Worm (Caenorhabditis elegans) whole organism, L4 larva: ENCODE measurements around the gene K02F6.7.

Experiments
- F26F4.8 ChIP-seq: fragments of 200-800 bp; sonication (Bioruptor generic); conservative IDR thresholded peaks from 2 replicates; pipeline ENCODE4 v1.3.6; 2022; ENCODE audit warnings: missing genetic modification characterization, missing compliant biosample characterization
- F49E8.2 ChIP-seq: sonication (generic microtip); optimal IDR thresholded peaks from 2 replicates; lab custom pipeline; 2016; ENCODE audit warnings: missing compliant biosample characterization, mild to moderate bottlenecking, missing genetic modification characterization, borderline replicate concordance
- Y48G9A.11 ChIP-seq: fragments of 200-800 bp; sonication (Bioruptor generic); IDR thresholded peaks from 2 replicates; pipeline ENCODE4 v1.3.6; 2022; ENCODE audit warnings: missing genetic modification reagents, missing genetic modification characterization, missing compliant biosample characterization
- ZK546.5 ChIP-seq, 2 experiments: sonication (generic microtip); optimal IDR thresholded peaks; 2 replicates each; lab custom pipeline; 2017; ENCODE audit warnings: missing biosample characterization in 2 of 2, missing genetic modification characterization in 2 of 2
- aha-1 ChIP-seq: fragments of 150-350 bp; peaks from one replicate; lab custom pipeline; 2014; ENCODE audit warnings: missing biosample characterization, missing genetic modification characterization
- daf-8 ChIP-seq: fragments of 200-800 bp; sonication (Bioruptor generic); IDR thresholded peaks from 2 replicates; pipeline ENCODE4 v1.3.6; 2022; ENCODE audit warnings: missing genetic modification characterization, missing compliant biosample characterization
- dmd-6 ChIP-seq: fragments of 200-800 bp; sonication (Bioruptor generic); IDR thresholded peaks from 2 replicates; pipeline ENCODE4 v1.3.6; 2022; ENCODE audit warnings: missing genetic modification reagents, missing genetic modification characterization, missing compliant biosample characterization
- dmd-9 ChIP-seq: fragments of 200-800 bp; sonication (Bioruptor generic); IDR thresholded peaks from 2 replicates; pipeline ENCODE4 v1.3.6; 2022; ENCODE audit warnings: missing genetic modification reagents, missing genetic modification characterization, missing compliant biosample characterization
- dpl-1 ChIP-seq: fragments of 150-350 bp; optimal IDR thresholded peaks from 2 replicates; lab custom pipeline; 2014; ENCODE audit warnings: missing biosample characterization, missing genetic modification reagents, missing genetic modification characterization
- duxl-1 ChIP-seq: sonication (generic microtip); optimal IDR thresholded peaks from 2 replicates; lab custom pipeline; 2016; ENCODE audit warnings: mild to moderate bottlenecking, missing genetic modification characterization, moderate library complexity, missing compliant biosample characterization; ENCODE audit not compliant: poor library complexity
- fkh-10 ChIP-seq: fragments of 150-350 bp; optimal IDR thresholded peaks from 2 replicates; lab custom pipeline; 2014; ENCODE audit warnings: missing biosample characterization, missing genetic modification reagents, missing genetic modification characterization
- lin-15B ChIP-seq: fragments of 150-350 bp; sonication (generic microtip); optimal IDR thresholded peaks from 3 replicates; lab custom pipeline; 2014; ENCODE audit warnings: missing biosample characterization, missing genetic modification characterization
- lin-38 ChIP-seq: fragments of 200-800 bp; sonication (Bioruptor generic); IDR thresholded peaks from 2 replicates; pipeline ENCODE4 v1.3.6; 2022; ENCODE audit warnings: missing genetic modification reagents, missing genetic modification characterization, missing compliant biosample characterization
- lsy-2 ChIP-seq, 2 experiments: fragments of 150-350 bp in 1 of 2; sonication (generic microtip) in 1 of 2; optimal IDR thresholded peaks; 2 replicates each; lab custom pipeline; 2014 to 2017; ENCODE audit warnings: missing biosample characterization in 2 of 2, missing genetic modification characterization in 2 of 2
- madf-9 ChIP-seq: fragments of 200-800 bp; sonication (Bioruptor generic); conservative IDR thresholded peaks from 2 replicates; pipeline ENCODE4 v1.3.6; 2022; ENCODE audit warnings: missing genetic modification reagents, missing genetic modification characterization, missing compliant biosample characterization
- mdt-29 ChIP-seq: fragments of 200-800 bp; sonication (Bioruptor generic); IDR thresholded peaks from 2 replicates; pipeline ENCODE4 v1.3.6; 2022; ENCODE audit warnings: missing genetic modification reagents, missing genetic modification characterization, missing compliant biosample characterization
- mes-2 ChIP-seq: sonication (generic microtip); optimal IDR thresholded peaks from 2 replicates; lab custom pipeline; 2016; ENCODE audit warnings: missing genotype, mild to moderate bottlenecking, missing genetic modification characterization, missing compliant biosample characterization; ENCODE audit not compliant: poor library complexity, severe bottlenecking
- nhr-42 ChIP-seq: fragments of 200-800 bp; sonication (Bioruptor generic); IDR thresholded peaks from 2 replicates; pipeline ENCODE4 v1.3.6; 2022; ENCODE audit warnings: missing genetic modification characterization, missing compliant biosample characterization
- nhr-6 ChIP-seq: fragments of 150-350 bp; optimal IDR thresholded peaks from 2 replicates; lab custom pipeline; 2014; ENCODE audit warnings: missing biosample characterization, missing genetic modification characterization
- nhr-77 ChIP-seq: fragments of 150-350 bp; optimal IDR thresholded peaks from 2 replicates; lab custom pipeline; 2014; ENCODE audit warnings: missing biosample characterization, missing genetic modification characterization
- rbr-2 ChIP-seq: sonication (generic microtip); optimal IDR thresholded peaks from 2 replicates; lab custom pipeline; 2016; ENCODE audit warnings: missing genotype, missing genetic modification characterization, missing compliant biosample characterization
- set-16 ChIP-seq: fragments of 200-800 bp; sonication (Bioruptor generic); IDR thresholded peaks from 2 replicates; pipeline ENCODE4 v1.3.6; 2022; ENCODE audit warnings: missing genetic modification reagents, missing genetic modification characterization, missing compliant biosample characterization
- snpc-1.2 ChIP-seq: fragments of 200-800 bp; sonication (Bioruptor generic); IDR thresholded peaks from 2 replicates; pipeline ENCODE4 v1.3.6; 2022; ENCODE audit warnings: missing genetic modification reagents, missing genetic modification characterization, missing compliant biosample characterization
- spr-3 ChIP-seq: fragments of 200-800 bp; sonication (Bioruptor generic); optimal IDR thresholded peaks from 2 replicates; lab custom pipeline; 2018; ENCODE audit warnings: mild to moderate bottlenecking, missing genetic modification characterization, missing compliant biosample characterization
- tra-1 ChIP-seq: fragments of 200-800 bp; sonication (Bioruptor generic); IDR thresholded peaks from 2 replicates; pipeline ENCODE4 v1.3.6; 2022; ENCODE audit warnings: missing genetic modification reagents, missing genetic modification characterization, missing compliant biosample characterization
- unc-130 ChIP-seq: sonication (generic microtip); optimal IDR thresholded peaks from 2 replicates; lab custom pipeline; 2016; ENCODE audit warnings: missing genetic modification reagents, missing genetic modification characterization, missing compliant biosample characterization
- unc-62 ChIP-seq, 3 experiments: fragments of 150-350 bp in 1 of 3; sonication (generic microtip); optimal IDR thresholded peaks in 2 of 3; peaks in 1 of 3; 1 replicate in 1 of 3; 2 replicates in 2 of 3; lab custom pipeline; 2014 to 2017; ENCODE audit warnings: missing biosample characterization in 3 of 3, missing genetic modification characterization in 3 of 3, missing genetic modification reagents in 3 of 3, missing genotype in 1 of 3
- zfp-2 ChIP-seq: sonication (generic microtip); optimal IDR thresholded peaks from 2 replicates; lab custom pipeline; 2016; ENCODE audit warnings: mild to moderate bottlenecking, missing genetic modification characterization, missing compliant biosample characterization
- zip-11 ChIP-seq: fragments of 200-800 bp; sonication (Bioruptor generic); IDR thresholded peaks from 2 replicates; pipeline ENCODE4 v1.3.6; 2022; ENCODE audit warnings: missing genetic modification characterization, missing compliant biosample characterization

The K02F6.7 gene

DNA sequence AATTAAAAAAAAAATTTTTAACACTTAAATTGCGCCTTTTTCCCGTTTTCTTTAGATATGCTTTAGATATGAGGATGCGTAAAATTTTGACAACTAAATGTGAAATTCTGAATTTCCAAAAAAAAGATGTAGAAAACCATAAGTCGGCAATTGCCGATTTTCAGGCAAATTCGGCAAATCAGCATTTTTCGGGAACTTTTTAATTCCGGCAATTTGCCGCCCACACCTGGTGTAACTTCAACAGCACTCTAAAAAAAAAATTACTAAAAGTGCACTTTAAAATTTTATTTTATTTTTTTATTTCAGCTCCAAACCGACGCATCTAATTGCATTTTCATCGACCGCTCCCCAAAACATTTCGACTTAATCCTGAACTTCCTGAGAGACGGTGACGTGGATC, 7.2 kb downstream of the K02F6.7 start, which contains the start of gene K02F6.6:
Gene K02F6.6, plus strand, starts transcription at position 301 of the 400 bp plus-strand sequence.
- TF ChIP-seq lin-15B (tag; lab: Kevin White, UChicago) (no peak), unc-62 (GFP tag; optimal IDR thresholded peaks at IDR 0.05 in 1 of 2; lab: Kevin White, UChicago) (peak in 1 of 2 experiments; percentile 13), unc-62 (tag; optimal IDR thresholded peaks at IDR 0.05; lab: Kevin White, UChicago) (no peak)

DNA sequence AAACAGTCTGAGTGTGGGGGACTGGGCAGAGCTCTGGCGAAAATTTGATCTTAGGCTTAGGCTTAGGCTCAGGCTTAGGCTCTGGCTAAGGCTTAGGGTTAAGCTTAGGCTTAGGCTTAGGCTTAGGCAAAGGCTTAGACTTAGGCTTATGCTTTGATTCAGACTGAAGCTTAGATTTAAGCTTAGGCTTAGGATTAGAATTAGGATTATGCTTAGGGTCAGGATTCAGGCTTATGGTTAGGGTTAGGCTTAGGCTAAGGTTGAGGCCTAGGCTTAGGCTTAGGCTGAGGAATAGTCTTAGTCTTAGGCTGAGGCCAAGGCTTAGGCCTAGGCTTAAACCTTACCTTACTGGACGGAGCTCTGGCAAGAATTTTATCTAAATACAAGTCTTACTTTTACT, 10.8 kb downstream of the K02F6.7 start:
- TF ChIP-seq dmd-9 (GFP tag; lab: Robert Waterston, UW) (no peak), snpc-1.2 (no peak), F26F4.8 (no peak), rbr-2 (no peak), nhr-77 (tag; lab: Kevin White, UChicago) (no peak), fkh-10 (GFP tag; lab: Kevin White, UChicago) (no peak), madf-9 (GFP tag; lab: Robert Waterston, UW) (no peak)
- TF ChIP-seq, all 104 proteins: peak for 0

DNA sequence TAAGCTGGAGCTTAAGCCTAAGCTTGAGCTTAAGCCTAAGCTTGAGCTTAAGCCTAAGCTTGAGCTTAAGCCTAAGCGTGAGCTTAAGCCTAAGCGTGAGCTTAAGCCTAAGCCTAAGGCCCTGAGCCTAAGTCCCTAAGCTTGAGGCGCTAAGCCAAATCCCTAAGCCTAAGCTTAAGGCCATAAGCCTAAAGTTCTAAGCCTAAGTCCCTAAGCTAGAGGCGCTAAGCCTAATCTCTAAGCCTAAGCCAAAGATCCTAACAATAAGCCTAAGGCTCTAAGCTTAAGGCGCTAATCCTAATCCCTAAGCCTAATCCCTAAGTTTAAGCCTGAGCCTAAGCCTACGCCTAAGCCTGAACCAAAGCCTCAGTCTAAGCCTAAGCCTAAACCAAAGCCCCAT, 12.0 kb downstream of the K02F6.7 start:
- TF ChIP-seq zip-11 (GFP tag; lab: Robert Waterston, UW) (no peak), ZK546.5 (tag; optimal IDR thresholded peaks at IDR 0.05; lab: Kevin White, UChicago) (no peak), spr-3 (GFP tag; lab: Kevin White, UChicago) (no peak), unc-130 (no peak), nhr-42 (no peak), zfp-2 (tag; lab: Kevin White, UChicago) (no peak), daf-8 (GFP tag; lab: Robert Waterston, UW) (no peak), Y48G9A.11 (GFP tag; lab: Robert Waterston, UW) (no peak)

DNA sequence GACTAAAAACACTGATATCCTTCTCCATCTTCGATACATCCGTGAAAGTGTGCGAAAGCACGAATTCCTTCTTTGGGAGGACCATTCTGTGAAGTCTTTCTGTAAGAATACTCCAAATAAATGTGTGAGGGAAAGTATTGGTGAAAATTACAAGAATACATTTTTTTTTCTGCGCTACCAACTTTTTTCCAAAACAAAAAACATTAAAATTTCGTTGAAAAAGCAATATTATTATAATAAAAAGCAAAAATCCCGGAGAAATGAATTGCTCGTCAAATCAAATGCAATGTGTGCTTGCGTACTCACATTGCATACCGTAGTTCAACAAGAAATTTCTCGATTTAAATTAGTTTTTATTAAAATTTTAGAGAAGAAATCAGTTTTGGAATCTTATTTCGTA, 15.7 kb downstream of the K02F6.7 start, which contains the start of gene bath-13:
Gene bath-13, minus strand, starts transcription at position 101 of the 400 bp plus-strand sequence.
- TF ChIP-seq tra-1 (no peak), unc-62 (GFP tag; optimal IDR thresholded peaks at IDR 0.05 in 1 of 2; lab: Kevin White, UChicago) (no peak), unc-62 (tag; optimal IDR thresholded peaks at IDR 0.05; lab: Kevin White, UChicago) (no peak), aha-1 (tag; lab: Kevin White, UChicago) (peak; percentile 22)

DNA sequence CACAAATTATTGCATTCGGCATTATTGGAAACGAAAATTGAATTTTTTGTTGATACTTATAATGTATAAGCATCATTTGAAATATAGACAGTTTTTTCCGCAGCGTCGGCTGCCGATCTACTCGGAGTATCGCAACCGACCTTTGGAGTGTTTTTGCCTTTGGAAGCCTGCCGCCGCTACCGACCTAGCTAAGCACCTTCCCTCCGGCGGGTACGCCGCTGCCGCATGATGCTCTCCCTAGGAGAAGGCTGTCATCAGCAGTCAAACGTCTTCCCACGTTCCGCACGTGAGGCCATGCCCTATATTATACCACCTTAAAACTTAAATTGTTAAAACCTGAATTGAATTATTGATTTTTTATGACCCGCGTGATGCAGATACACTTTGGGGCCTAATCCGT, 19.2 kb downstream of the K02F6.7 start:
- no peak for TF ChIP-seq dmd-6 (GFP tag; lab: Robert Waterston, UW)
- TF ChIP-seq tra-1 = no peak
- TF ChIP-seq nhr-42 = no peak
- peak; percentile 75 for TF ChIP-seq set-16 (GFP tag; lab: Robert Waterston, UW)
- TF ChIP-seq F49E8.2 (tag; lab: Kevin White, UChicago) = no peak

DNA sequence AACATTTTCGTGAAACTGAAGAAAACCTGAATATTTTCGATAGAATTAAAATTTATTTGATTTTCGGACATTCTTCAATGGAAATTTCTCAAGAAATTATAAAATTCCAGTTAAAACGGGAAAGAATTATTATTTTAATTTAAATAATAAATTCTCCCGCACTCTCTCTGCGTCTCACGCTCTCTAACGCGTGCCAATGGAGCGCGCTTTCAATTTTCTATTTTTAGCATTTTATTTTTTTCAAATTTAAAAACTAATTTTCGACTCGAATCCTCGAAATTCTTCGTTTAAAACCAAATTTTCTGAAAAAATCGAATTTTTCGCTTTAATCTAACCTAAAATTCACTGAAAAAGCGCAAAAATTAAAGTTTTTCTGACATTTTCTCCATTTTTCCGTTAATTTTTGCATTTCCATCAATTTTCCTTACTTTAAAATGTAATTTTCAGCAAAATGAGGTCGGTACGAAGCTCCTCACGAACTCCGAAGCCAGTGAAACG, 33.2 kb downstream of the K02F6.7 start, which contains the start of gene gbas-1:
Gene gbas-1, plus strand, starts transcription at position 448 of the 498 bp plus-strand sequence.
- TF ChIP-seq dpl-1 (GFP tag; lab: Kevin White, UChicago) = peak; percentile 72
- TF ChIP-seq nhr-6 = peak; percentile 6
- peak; percentile 87 for TF ChIP-seq duxl-1 (tag; lab: Kevin White, UChicago)
- peak; percentile 89 for TF ChIP-seq lin-38
- TF ChIP-seq mes-2 = peak; percentile 56
- no peak for TF ChIP-seq snpc-1.2
- peak in 1 of 2 experiments; percentile 70 for TF ChIP-seq lsy-2 (tag; optimal IDR thresholded peaks at IDR 0.05; lab: Kevin White, UChicago)
- no peak for TF ChIP-seq mdt-29 (GFP tag; lab: Robert Waterston, UW)
